Fruit fly (Drosophila melanogaster) whole organism, prepupa: ENCODE data around the gene CG9154.

Experiments used
- CG31627 ChIP-seq: fragments of 200-800 bp; sonication (Bioruptor generic); optimal IDR thresholded peaks from 3 replicates; lab custom pipeline; 2016; ENCODE audit warnings: missing biosample characterization, missing genetic modification characterization
- CG6808 ChIP-seq: fragments of 200-800 bp; sonication (Bioruptor generic); optimal IDR thresholded peaks from 3 replicates; lab custom pipeline; 2017; ENCODE audit warnings: missing biosample characterization, missing genetic modification characterization, mild to moderate bottlenecking, moderate library complexity, missing genetic modification reagents

- TF ChIP-seq CG6808 (GFP tag; lab: Kevin White, UChicago) = no peak
- no peak for TF ChIP-seq CG31627
Measured at dm6 chr2L:6082936-6083627, 12.6 kb upstream of the CG9154 start.
